Fruit fly (Drosophila melanogaster) whole organism, embryonic: ENCODE data around the gene Fnta.

ENCODE experiments used
- Antp ChIP-seq: fragments of 200-800 bp; sonication (Bioruptor generic); optimal IDR thresholded peaks from 3 replicates; lab custom pipeline; 2016; ENCODE audit warnings: missing biosample characterization, missing genetic modification characterization
- Atf-2 ChIP-seq: fragments of 200-800 bp; sonication (Bioruptor generic); optimal IDR thresholded peaks from 2 replicates; lab custom pipeline; 2016; ENCODE audit warnings: missing biosample characterization, missing genetic modification characterization
- CG11093 ChIP-seq: fragments of 200-800 bp; sonication (Bioruptor generic); IDR thresholded peaks from 3 replicates; pipeline ENCODE4 v1.3.6; 2022; ENCODE audit warnings: missing biosample characterization, missing genetic modification characterization
- CG11723 ChIP-seq: fragments of 200-800 bp; sonication (Bioruptor generic); optimal IDR thresholded peaks from 2 replicates; lab custom pipeline; 2017; ENCODE audit warnings: missing biosample characterization, mild to moderate bottlenecking, missing genetic modification characterization
- CG12155 ChIP-seq: fragments of 200-800 bp; sonication (Bioruptor generic); optimal IDR thresholded peaks from 3 replicates; lab custom pipeline; 2016; ENCODE audit warnings: missing biosample characterization, missing genetic modification characterization
- CG12659 ChIP-seq: fragments of 200-800 bp; sonication (Bioruptor generic); optimal IDR thresholded peaks from 3 replicates; lab custom pipeline; 2017; ENCODE audit warnings: mild to moderate bottlenecking, missing biosample characterization, missing genetic modification reagents, missing genetic modification characterization
- CG1529 ChIP-seq: fragments of 200-800 bp; sonication (Bioruptor generic); optimal IDR thresholded peaks from 3 replicates; lab custom pipeline; 2018; ENCODE audit warnings: missing biosample characterization, missing genetic modification characterization
- CG15479 ChIP-seq: fragments of 200-800 bp; sonication (Bioruptor generic); optimal IDR thresholded peaks from 3 replicates; lab custom pipeline; 2019; ENCODE audit warnings: missing biosample characterization, mild to moderate bottlenecking, missing genetic modification characterization, moderate library complexity
- CG16815 ChIP-seq: fragments of 200-800 bp; sonication (Bioruptor generic); optimal IDR thresholded peaks from 3 replicates; lab custom pipeline; 2017; ENCODE audit warnings: missing biosample characterization, mild to moderate bottlenecking, missing genetic modification characterization
- CG17359 ChIP-seq: fragments of 200-800 bp; sonication (Bioruptor generic); optimal IDR thresholded peaks from 3 replicates; lab custom pipeline; 2018; ENCODE audit warnings: missing biosample characterization, mild to moderate bottlenecking, missing genetic modification characterization, moderate library complexity
- CG17361 ChIP-seq: fragments of 200-800 bp; sonication (Bioruptor generic); IDR thresholded peaks from 3 replicates; pipeline ENCODE4 v1.3.6; 2022; ENCODE audit warnings: missing biosample characterization, missing genetic modification characterization
- CG17829 ChIP-seq: fragments of 200-800 bp; optimal IDR thresholded peaks from 2 replicates; lab custom pipeline; 2019; ENCODE audit warnings: missing biosample characterization, mild to moderate bottlenecking, missing genetic modification characterization, moderate library complexity
- CG18476 ChIP-seq: fragments of 200-800 bp; sonication (Bioruptor generic); optimal IDR thresholded peaks from 2 replicates; lab custom pipeline; 2016; ENCODE audit warnings: missing biosample characterization, mild to moderate bottlenecking, missing genetic modification characterization
- CG2678 ChIP-seq: fragments of 200-800 bp; sonication (Bioruptor generic); optimal IDR thresholded peaks from 3 replicates; lab custom pipeline; 2019; ENCODE audit warnings: missing biosample characterization, mild to moderate bottlenecking, missing genetic modification characterization, moderate library complexity
- CG3065 ChIP-seq: fragments of 200-800 bp; sonication (Bioruptor generic); optimal IDR thresholded peaks from 2 replicates; lab custom pipeline; 2016; ENCODE audit warnings: missing biosample characterization, missing genetic modification characterization
- CG3163 ChIP-seq: fragments of 200-800 bp; sonication (Bioruptor generic); optimal IDR thresholded peaks from 3 replicates; lab custom pipeline; 2016; ENCODE audit warnings: missing biosample characterization, missing genetic modification characterization
- CG34224 ChIP-seq: fragments of 200-800 bp; sonication (Bioruptor generic); IDR thresholded peaks from 3 replicates; pipeline ENCODE4 v1.3.6; 2022; ENCODE audit warnings: missing biosample characterization, missing genetic modification characterization; ENCODE audit not compliant: partially characterized antibody
- CG43689 ChIP-seq: fragments of 200-800 bp; sonication (Bioruptor generic); IDR thresholded peaks from 2 replicates; pipeline ENCODE4 v1.3.6; 2022; ENCODE audit warnings: missing biosample characterization, missing genetic modification characterization
- CG5180 ChIP-seq: fragments of 200-800 bp; sonication (Bioruptor generic); optimal IDR thresholded peaks from 3 replicates; lab custom pipeline; 2017; ENCODE audit warnings: missing biosample characterization, missing genetic modification characterization, mild to moderate bottlenecking, moderate library complexity, missing genetic modification reagents
- CG6272 ChIP-seq: fragments of 200-800 bp; sonication (Bioruptor generic); IDR thresholded peaks from 2 replicates; pipeline ENCODE4 v1.3.6; 2022; ENCODE audit warnings: missing biosample characterization, missing genetic modification characterization
- CG7745 ChIP-seq: fragments of 200-800 bp; sonication (Bioruptor generic); optimal IDR thresholded peaks from 2 replicates; lab custom pipeline; 2018; ENCODE audit warnings: missing biosample characterization, mild to moderate bottlenecking, missing genetic modification characterization, moderate library complexity
- CG8089 ChIP-seq: fragments of 200-800 bp; sonication (Bioruptor generic); optimal IDR thresholded peaks from 3 replicates; lab custom pipeline; 2016; ENCODE audit warnings: missing biosample characterization, missing genetic modification characterization
- CG9437 ChIP-seq: fragments of 200-800 bp; sonication (Bioruptor generic); optimal IDR thresholded peaks from 2 replicates; lab custom pipeline; 2018; ENCODE audit warnings: missing biosample characterization, mild to moderate bottlenecking, missing genetic modification characterization
- Deaf1 ChIP-seq: fragments of 200-800 bp; optimal IDR thresholded peaks from 3 replicates; lab custom pipeline; 2019; ENCODE audit warnings: missing biosample characterization, mild to moderate bottlenecking, missing genetic modification characterization, moderate library complexity
- Ets97D ChIP-seq: fragments of 200-800 bp; sonication (Bioruptor generic); optimal IDR thresholded peaks from 3 replicates; lab custom pipeline; 2016; ENCODE audit warnings: missing biosample characterization, missing genetic modification characterization
- HmgD ChIP-seq: fragments of 200-800 bp; sonication (Bioruptor generic); optimal IDR thresholded peaks from 3 replicates; lab custom pipeline; 2016; ENCODE audit warnings: missing biosample characterization, missing genetic modification characterization
- Hsf ChIP-seq: fragments of 200-800 bp; sonication (Bioruptor generic); optimal IDR thresholded peaks from 3 replicates; lab custom pipeline; 2016; ENCODE audit warnings: missing biosample characterization, missing genetic modification characterization
- Kr ChIP-seq: fragments of 200-800 bp; sonication (Bioruptor generic); optimal IDR thresholded peaks from 2 replicates; lab custom pipeline; 2017; ENCODE audit warnings: missing biosample characterization, mild to moderate bottlenecking, missing genetic modification characterization
- Lhr ChIP-seq: fragments of 200-800 bp; sonication (Bioruptor generic); optimal IDR thresholded peaks from 3 replicates; lab custom pipeline; 2017; ENCODE audit warnings: mild to moderate bottlenecking, missing biosample characterization, missing genetic modification reagents, missing genetic modification characterization
- Lpt ChIP-seq: fragments of >200 bp; optimal IDR thresholded peaks from 2 replicates; lab custom pipeline; 2018; ENCODE audit warnings: missing biosample characterization, missing genetic modification characterization
- NC2α ChIP-seq: fragments of 200-800 bp; sonication (Bioruptor generic); optimal IDR thresholded peaks from 2 replicates; lab custom pipeline; 2016; ENCODE audit warnings: missing biosample characterization, missing genetic modification characterization
- NC2β ChIP-seq: fragments of 200-800 bp; sonication (Bioruptor generic); optimal IDR thresholded peaks from 2 replicates; lab custom pipeline; 2016; ENCODE audit warnings: missing biosample characterization, missing genetic modification characterization
- NfI ChIP-seq: fragments of 200-800 bp; sonication (Bioruptor generic); optimal IDR thresholded peaks from 3 replicates; lab custom pipeline; 2018; ENCODE audit warnings: missing biosample characterization, mild to moderate bottlenecking, missing genetic modification characterization, moderate library complexity
- btn ChIP-seq: fragments of 200-800 bp; sonication (Bioruptor generic); optimal IDR thresholded peaks from 2 replicates; lab custom pipeline; 2016; ENCODE audit warnings: missing biosample characterization, missing genetic modification characterization
- chinmo ChIP-seq: fragments of 200-800 bp; sonication (Bioruptor generic); IDR thresholded peaks from 4 replicates; pipeline ENCODE4 v1.3.6; 2022; ENCODE audit warnings: missing biosample characterization, missing genetic modification characterization; ENCODE audit not compliant: partially characterized antibody
- croc ChIP-seq: fragments of 200-800 bp; sonication (Bioruptor generic); conservative IDR thresholded peaks from 3 replicates; pipeline ENCODE4 v1.3.6; 2022; ENCODE audit warnings: missing biosample characterization, missing genetic modification characterization
- dati ChIP-seq: fragments of 200-800 bp; sonication (Bioruptor generic); IDR thresholded peaks from 2 replicates; pipeline ENCODE4 v1.3.6; 2022; ENCODE audit warnings: missing biosample characterization, missing genetic modification characterization
- dpn ChIP-seq, 2 experiments: fragments of 200-800 bp; sonication (Bioruptor generic); optimal IDR thresholded peaks; 3 replicates each; lab custom pipeline; 2016; ENCODE audit warnings: missing biosample characterization in 2 of 2, missing genetic modification characterization in 2 of 2
- emc ChIP-seq: fragments of 200-800 bp; sonication (Bioruptor generic); optimal IDR thresholded peaks from 2 replicates; lab custom pipeline; 2016; ENCODE audit warnings: missing biosample characterization, missing genetic modification characterization
- gcm2 ChIP-seq: fragments of 200-800 bp; sonication (Bioruptor generic); optimal IDR thresholded peaks from 2 replicates; lab custom pipeline; 2016; ENCODE audit warnings: missing biosample characterization, missing genetic modification characterization
- jumu ChIP-seq: fragments of 200-800 bp; sonication (Bioruptor generic); optimal IDR thresholded peaks from 3 replicates; lab custom pipeline; 2016; ENCODE audit warnings: missing biosample characterization, missing genetic modification characterization
- lmd ChIP-seq: fragments of 200-800 bp; sonication (Bioruptor generic); IDR thresholded peaks from 2 replicates; pipeline ENCODE4 v1.3.6; 2022; ENCODE audit warnings: missing biosample characterization, missing genetic modification characterization
- maf-S ChIP-seq: fragments of 200-800 bp; sonication (Bioruptor generic); optimal IDR thresholded peaks from 2 replicates; lab custom pipeline; 2016; ENCODE audit warnings: missing biosample characterization, missing genetic modification characterization
- p53 ChIP-seq: fragments of 200-800 bp; sonication (Bioruptor generic); optimal IDR thresholded peaks from 2 replicates; lab custom pipeline; 2016; ENCODE audit warnings: missing biosample characterization, missing genetic modification characterization
- tio ChIP-seq: fragments of 200-800 bp; sonication (Bioruptor generic); optimal IDR thresholded peaks from 2 replicates; lab custom pipeline; 2017; ENCODE audit warnings: missing biosample characterization, missing genetic modification characterization, inconsistent platforms
- tll ChIP-seq, 2 experiments: fragments of 200-800 bp in 1 of 2; fragments of >200 bp in 1 of 2; sonication (Bioruptor generic) in 1 of 2; optimal IDR thresholded peaks; 2 replicates each; lab custom pipeline; 2017 to 2019; ENCODE audit warnings: missing biosample characterization in 2 of 2, missing genetic modification characterization in 2 of 2, mild to moderate bottlenecking in 1 of 2, moderate library complexity in 1 of 2
- ttk ChIP-seq: fragments of 200-800 bp; sonication (Bioruptor generic); IDR thresholded peaks from 2 replicates; pipeline ENCODE4 v2.1.2; 2022; ENCODE audit warnings: missing biosample characterization, missing genetic modification characterization
- unpg ChIP-seq: fragments of 200-800 bp; sonication (Bioruptor generic); optimal IDR thresholded peaks from 3 replicates; lab custom pipeline; 2018; ENCODE audit warnings: missing biosample characterization, mild to moderate bottlenecking, missing genetic modification characterization, moderate library complexity
- zfh2 ChIP-seq: fragments of 200-800 bp; sonication (Bioruptor generic); optimal IDR thresholded peaks from 2 replicates; lab custom pipeline; 2016; ENCODE audit warnings: missing biosample characterization, missing genetic modification characterization

The Fnta gene

dm6 chr2L:4820448-4821318 is 9.8 kb downstream of the Fnta start (continued):
- TF ChIP-seq CG8089 (GFP tag; lab: Kevin White, UChicago) (no peak), Ets97D (GFP tag; lab: Kevin White, UChicago) (no peak), dati (GFP tag; lab: Robert Waterston, UW) (no peak), CG16815 (GFP tag; lab: Kevin White, UChicago) (peak; percentile 44), Antp (GFP tag; lab: Kevin White, UChicago) (no peak), NC2β (GFP tag; lab: Kevin White, UChicago) (peak; percentile 15), tio (peak; percentile 69), NfI (peak; percentile 16), NC2α (GFP tag; lab: Kevin White, UChicago) (no peak), CG7745 (tag; lab: Kevin White, UChicago) (no peak), CG12659 (peak; percentile 64), CG6272 (GFP tag; lab: Robert Waterston, UW) (0 out of 2 replicates have a peak, but pooled peaks have one; percentile 9), Lhr (GFP tag; lab: Kevin White, UChicago) (no peak), CG34224 (GFP tag; lab: Robert Waterston, UW) (no peak), CG3163 (no peak), CG17829 (tag; lab: Kevin White, UChicago) (peak; percentile 63), maf-S (GFP tag; lab: Kevin White, UChicago) (no peak), CG18476 (no peak), croc (GFP tag; lab: Robert Waterston, UW) (no peak; the same call in 1 of the 3 replicates), emc (GFP tag; lab: Kevin White, UChicago) (no peak), CG2678 (no peak), CG17361 (GFP tag; lab: Robert Waterston, UW) (no peak; the same call in 2 of the 3 replicates), HmgD (GFP tag; lab: Kevin White, UChicago) (no peak), CG43689 (GFP tag; lab: Robert Waterston, UW) (no peak), zfh2 (peak; percentile 17), Atf-2 (GFP tag; lab: Kevin White, UChicago) (no peak), CG11093 (GFP tag; lab: Robert Waterston, UW) (peak; percentile 10; the same call in 1 of the 3 replicates), Kr (GFP tag; lab: Kevin White, UChicago) (peak; percentile 11), Lpt (GFP tag; lab: Kevin White, UChicago) (no peak), CG15479 (GFP tag; lab: Kevin White, UChicago) (peak; percentile 2), CG3065 (GFP tag; lab: Kevin White, UChicago) (no peak), lmd (GFP tag; lab: Robert Waterston, UW) (peak; percentile 50), gcm2 (GFP tag; lab: Kevin White, UChicago) (no peak), ttk (GFP tag; lab: Robert Waterston, UW) (peak; percentile 14; the same call in 1 of the 2 replicates), Hsf (GFP tag; lab: Kevin White, UChicago) (peak; percentile 41), p53 (GFP tag; lab: Kevin White, UChicago) (no peak), btn (GFP tag; lab: Kevin White, UChicago) (no peak), chinmo (GFP tag; lab: Robert Waterston, UW) (0 out of 4 replicates have a peak, but pooled peaks have one; percentile 38), CG12155 (GFP tag; lab: Kevin White, UChicago) (peak; percentile 8), CG5180 (GFP tag; lab: Kevin White, UChicago) (no peak), dpn (GFP tag; optimal IDR thresholded peaks at IDR 0.05; lab: Kevin White, UChicago) (peak in 1 of 2 experiments; percentile 40), CG9437 (GFP tag; lab: Kevin White, UChicago) (peak; percentile 64), CG11723 (GFP tag; lab: Kevin White, UChicago) (no peak), Deaf1 (tag; lab: Kevin White, UChicago) (no peak), CG17359 (peak; percentile 1), jumu (peak; percentile 46), unpg (GFP tag; lab: Kevin White, UChicago) (peak; percentile 14), CG1529 (GFP tag; lab: Kevin White, UChicago) (no peak), tll (GFP tag; optimal IDR thresholded peaks at IDR 0.05; lab: Kevin White, UChicago) (peak; percentile 34 to 60)
